Worm (Caenorhabditis elegans) whole organism, L4 larva: ENCODE measurements around the gene D1054.3.

Experiments
- cey-2 ChIP-seq: sonication (generic microtip); optimal IDR thresholded peaks from 3 replicates; lab custom pipeline; 2017; ENCODE audit warnings: missing genetic modification characterization, mild to moderate bottlenecking, missing compliant biosample characterization, antibody characterized with exemption, borderline replicate concordance; ENCODE audit not compliant: insufficient read depth
- duxl-1 ChIP-seq: sonication (generic microtip); optimal IDR thresholded peaks from 2 replicates; lab custom pipeline; 2016; ENCODE audit warnings: mild to moderate bottlenecking, missing genetic modification characterization, moderate library complexity, missing compliant biosample characterization; ENCODE audit not compliant: poor library complexity
- jun-1 ChIP-seq: fragments of 150-350 bp; optimal IDR thresholded peaks from 2 replicates; lab custom pipeline; 2014; ENCODE audit warnings: missing biosample characterization, missing genetic modification reagents, missing genetic modification characterization
- mes-2 ChIP-seq: sonication (generic microtip); optimal IDR thresholded peaks from 2 replicates; lab custom pipeline; 2016; ENCODE audit warnings: missing genotype, mild to moderate bottlenecking, missing genetic modification characterization, missing compliant biosample characterization; ENCODE audit not compliant: poor library complexity, severe bottlenecking
- nhr-237 ChIP-seq: sonication (generic microtip); optimal IDR thresholded peaks from 2 replicates; lab custom pipeline; 2017; ENCODE audit warnings: missing biosample characterization, missing genetic modification characterization
- nhr-6 ChIP-seq: fragments of 150-350 bp; optimal IDR thresholded peaks from 2 replicates; lab custom pipeline; 2014; ENCODE audit warnings: missing biosample characterization, missing genetic modification characterization
- nhr-77 ChIP-seq: fragments of 150-350 bp; optimal IDR thresholded peaks from 2 replicates; lab custom pipeline; 2014; ENCODE audit warnings: missing biosample characterization, missing genetic modification characterization
- pha-4 ChIP-seq, 2 experiments: fragments of 150-350 bp in 1 of 2; fragments of 200-800 bp in 1 of 2; sonication (Bioruptor generic) in 1 of 2; IDR thresholded peaks in 1 of 2; optimal IDR thresholded peaks in 1 of 2; 2 replicates each; pipeline versions ENCODE4 v1.3.6 to Lab custom; 2014 to 2022; ENCODE audit warnings: missing genetic modification characterization in 2 of 2, missing genetic modification reagents in 2 of 2, missing biosample characterization in 1 of 2, missing compliant biosample characterization in 1 of 2
- pqm-1 ChIP-seq: sonication (generic microtip); optimal IDR thresholded peaks from 2 replicates; lab custom pipeline; 2017; ENCODE audit warnings: missing biosample characterization, missing genetic modification characterization
- skn-1 ChIP-seq: fragments of 150-350 bp; optimal IDR thresholded peaks from 2 replicates; lab custom pipeline; 2014; ENCODE audit warnings: missing biosample characterization, missing genetic modification characterization
- tag-97 ChIP-seq: fragments of 200-800 bp; sonication (Bioruptor generic); IDR thresholded peaks from 2 replicates; pipeline ENCODE4 v1.3.6; 2022; ENCODE audit warnings: missing genetic modification characterization, missing compliant biosample characterization
- unc-39 ChIP-seq: sonication (generic microtip); optimal IDR thresholded peaks from 2 replicates; lab custom pipeline; 2017; ENCODE audit warnings: missing biosample characterization, missing genetic modification characterization

ce11 chrV:10743649-10744048, 27.6 kb upstream of the D1054.3 start, which contains the start of gene srj-22:
- TF ChIP-seq nhr-237 (tag; lab: Kevin White, UChicago): no peak
- no peak for TF ChIP-seq pha-4 (GFP tag; IDR thresholded peaks at IDR 0.05; lab: Robert Waterston, UW)
- TF ChIP-seq pha-4 (tag; optimal IDR thresholded peaks at IDR 0.05; lab: Kevin White, UChicago): no peak
- no peak for TF ChIP-seq tag-97 (GFP tag; lab: Robert Waterston, UW)
- TF ChIP-seq skn-1 (tag; lab: Kevin White, UChicago): no peak
- no peak for TF ChIP-seq unc-39 (tag; lab: Kevin White, UChicago)
- TF ChIP-seq mes-2 (tag; lab: Kevin White, UChicago): no peak
- TF ChIP-seq duxl-1 (tag; lab: Kevin White, UChicago): no peak
- TF ChIP-seq nhr-77 (tag; lab: Kevin White, UChicago): no peak
- no peak for TF ChIP-seq jun-1 (tag; lab: Kevin White, UChicago)
- TF ChIP-seq pqm-1 (tag; lab: Kevin White, UChicago): no peak
- TF ChIP-seq nhr-6 (tag; lab: Kevin White, UChicago): no peak
- no peak for TF ChIP-seq cey-2 (tag; lab: Kevin White, UChicago)
